Fruit fly (Drosophila melanogaster): ENCODE results near the gene Nepl17.

The Nepl17 gene

dm6 chr3R:28911758-28912157, 39.1 kb downstream of the Nepl17 start (continued):
- TF ChIP-seq CG11294 (GFP tag; IDR thresholded peaks at IDR 0.05) = no peak; the same call in 1 of the 2 replicates
- TF ChIP-seq CG8632 (GFP tag; optimal IDR thresholded peaks at IDR 0.05) = no peak
- TF ChIP-seq cyc (GFP tag; optimal IDR thresholded peaks at IDR 0.05) = peak; percentile 40
- TF ChIP-seq dac (GFP tag; optimal IDR thresholded peaks at IDR 0.05) = peak; percentile 18
- peak; percentile 45 for TF ChIP-seq acj6 (GFP tag; optimal IDR thresholded peaks at IDR 0.05)
- no peak for TF ChIP-seq ss (GFP tag; optimal IDR thresholded peaks at IDR 0.05)
- peak; percentile 14 for TF ChIP-seq CG10669 (GFP tag; optimal IDR thresholded peaks at IDR 0.05)
- TF ChIP-seq CG6792 (GFP tag; optimal IDR thresholded peaks at IDR 0.05) = no peak
- TF ChIP-seq svp (GFP tag) = no peak
- TF ChIP-seq Hr39 (GFP tag; optimal IDR thresholded peaks at IDR 0.05) = peak; percentile 32
- TF ChIP-seq CG11902 (GFP tag; optimal IDR thresholded peaks at IDR 0.05) = peak; percentile 2
- peak; percentile 32 for TF ChIP-seq lz (GFP tag; optimal IDR thresholded peaks at IDR 0.05)
- peak; percentile 83 for TF ChIP-seq Eip78C (GFP tag)
- peak; percentile 85 for TF ChIP-seq eg (GFP tag; IDR thresholded peaks at IDR 0.05)
- TF ChIP-seq CG15336 (GFP tag; IDR thresholded peaks at IDR 0.05) = peak; percentile 76
- TF ChIP-seq Lpt (GFP tag; optimal IDR thresholded peaks at IDR 0.05) = peak; percentile 74
- peak; percentile 71 for TF ChIP-seq CG3919 (GFP tag; optimal IDR thresholded peaks at IDR 0.05)
- TF ChIP-seq CG16779 (tag; optimal IDR thresholded peaks at IDR 0.05) = peak; percentile 12
- peak; percentile 62 for TF ChIP-seq achi (GFP tag; optimal IDR thresholded peaks at IDR 0.05)
- TF ChIP-seq Hr38 (GFP tag; optimal IDR thresholded peaks at IDR 0.05) = no peak
- TF ChIP-seq fd85E (GFP tag; optimal IDR thresholded peaks at IDR 0.05) = no peak
- TF ChIP-seq esn (GFP tag; optimal IDR thresholded peaks at IDR 0.05) = no peak
- peak; percentile 46 for TF ChIP-seq Eip75B (GFP tag; optimal IDR thresholded peaks at IDR 0.05)
- TF ChIP-seq net (GFP tag; optimal IDR thresholded peaks at IDR 0.05) = peak; percentile 59
- peak; percentile 53 for TF ChIP-seq Ets96B (tag; optimal IDR thresholded peaks at IDR 0.05)
- TF ChIP-seq salr (GFP tag; optimal IDR thresholded peaks at IDR 0.05) = peak in 1 of 2 experiments; percentile 57
- TF ChIP-seq Gug (GFP tag; IDR thresholded peaks at IDR 0.05) = peak; percentile 76

dm6 chr3R:28913039-28913438, 40.3 kb downstream of the Nepl17 start:
- no peak for TF ChIP-seq fkh (GFP tag; optimal IDR thresholded peaks at IDR 0.05)
- TF ChIP-seq Lpt (GFP tag; optimal IDR thresholded peaks at IDR 0.05) = peak; percentile 8
- peak; percentile 54; the same call in 2 of the 3 replicates for TF ChIP-seq CG6163 (GFP tag; IDR thresholded peaks at IDR 0.05)
- TF ChIP-seq Eip78C (GFP tag) = peak; percentile 27
- TF ChIP-seq CG6808 (GFP tag; optimal IDR thresholded peaks at IDR 0.05) = peak; percentile 19
- peak; percentile 61 for TF ChIP-seq CG6276 (GFP tag; optimal IDR thresholded peaks at IDR 0.05)
- no peak for TF ChIP-seq CG34406 (GFP tag; optimal IDR thresholded peaks at IDR 0.05)
- TF ChIP-seq dsx (GFP tag; optimal IDR thresholded peaks at IDR 0.05; ENCODE audit: poor library complexity, severe bottlenecking) = no peak
- 0 out of 3 replicates have a peak, but pooled peaks have one; percentile 20 for TF ChIP-seq eg (GFP tag; IDR thresholded peaks at IDR 0.05)

dm6 chr3R:28913890-28914750, 41.4 kb downstream of the Nepl17 start:
- TF ChIP-seq vri (GFP tag; optimal IDR thresholded peaks at IDR 0.05) (no peak), net (GFP tag; optimal IDR thresholded peaks at IDR 0.05) (peak; percentile 36), CG3919 (GFP tag; optimal IDR thresholded peaks at IDR 0.05) (peak; percentile 4), ss (GFP tag; optimal IDR thresholded peaks at IDR 0.05) (peak in 1 of 2 experiments; percentile 69), CG8319 (GFP tag; optimal IDR thresholded peaks at IDR 0.05) (no peak), CG6792 (GFP tag; optimal IDR thresholded peaks at IDR 0.05) (no peak), Hr4 (GFP tag; optimal IDR thresholded peaks at IDR 0.05) (no peak), dsx (GFP tag; optimal IDR thresholded peaks at IDR 0.05; ENCODE audit: poor library complexity, severe bottlenecking) (peak; percentile 73), fkh (GFP tag; optimal IDR thresholded peaks at IDR 0.05) (no peak), salr (GFP tag; optimal IDR thresholded peaks at IDR 0.05) (peak in 1 of 2 experiments; percentile 58), Met (GFP tag; optimal IDR thresholded peaks at IDR 0.05) (no peak), Gug (GFP tag; IDR thresholded peaks at IDR 0.05) (no peak), CG6163 (GFP tag; IDR thresholded peaks at IDR 0.05) (peak; percentile 61; the same call in 2 of the 3 replicates), eg (GFP tag; IDR thresholded peaks at IDR 0.05) (peak; percentile 25; the same call in 1 of the 3 replicates), CG11902 (GFP tag; optimal IDR thresholded peaks at IDR 0.05) (no peak), Sox14 (GFP tag; optimal IDR thresholded peaks at IDR 0.05) (peak; percentile 64), CG8119 (GFP tag; IDR thresholded peaks at IDR 0.05) (peak; percentile 49; the same call in 1 of the 3 replicates), Blimp-1 (GFP tag; optimal IDR thresholded peaks at IDR 0.05) (no peak), CG16779 (tag; optimal IDR thresholded peaks at IDR 0.05) (peak; percentile 37), CG3032 (tag; optimal IDR thresholded peaks at IDR 0.05) (peak; percentile 58), Smox (GFP tag; optimal IDR thresholded peaks at IDR 0.05) (no peak), Ets21C (GFP tag; optimal IDR thresholded peaks at IDR 0.05) (no peak), Hr39 (GFP tag; optimal IDR thresholded peaks at IDR 0.05) (no peak), CG11294 (GFP tag; IDR thresholded peaks at IDR 0.05) (no peak), Sox102F (GFP tag; optimal IDR thresholded peaks at IDR 0.05) (no peak), OdsH (GFP tag; optimal IDR thresholded peaks at IDR 0.05) (no peak)

Data from whole organism, prepupa.